Fruit fly (Drosophila melanogaster): Measurements from ENCODE around the gene AcCoAS.
A peak's percentile ranks its signal among the peaks of the same experiment; 100 is the strongest.

- TF ChIP-seq CG3032 (tag; optimal IDR thresholded peaks at IDR 0.05), result peak; percentile 99
- peak; percentile 89 for TF ChIP-seq Lpt (GFP tag; optimal IDR thresholded peaks at IDR 0.05)
- TF ChIP-seq fd85E (GFP tag; optimal IDR thresholded peaks at IDR 0.05), result peak; percentile 97
- TF ChIP-seq CG7368 (GFP tag; optimal IDR thresholded peaks at IDR 0.05), result peak; percentile 98
- TF ChIP-seq Ets21C (GFP tag; optimal IDR thresholded peaks at IDR 0.05), result peak; percentile 98
- peak; percentile 98 for TF ChIP-seq Sox15 (GFP tag; optimal IDR thresholded peaks at IDR 0.05)
- peak; percentile 100 for TF ChIP-seq svp (GFP tag)
- peak; percentile 99 for TF ChIP-seq CG8632 (GFP tag; optimal IDR thresholded peaks at IDR 0.05)
Measured at dm6 chr3L:21253761-21254523, 26.1 kb downstream of the AcCoAS start.

Data from whole organism, prepupa.